Fruit fly (Drosophila melanogaster) whole organism, embryonic: ENCODE measurements around the gene Polr2G.

ENCODE experiments used
- CG10267 ChIP-seq: fragments of 200-800 bp; sonication (Bioruptor generic); optimal IDR thresholded peaks from 2 replicates; lab custom pipeline; 2018; ENCODE audit warnings: missing biosample characterization, mild to moderate bottlenecking, missing genetic modification characterization, moderate library complexity
- CG10462 ChIP-seq: fragments of 200-800 bp; sonication (Bioruptor generic); optimal IDR thresholded peaks from 2 replicates; lab custom pipeline; 2016; ENCODE audit warnings: missing biosample characterization, missing genetic modification characterization
- CG10565 ChIP-seq: fragments of 200-800 bp; sonication (Bioruptor generic); optimal IDR thresholded peaks from 3 replicates; lab custom pipeline; 2016; ENCODE audit warnings: missing biosample characterization, mild to moderate bottlenecking, missing genetic modification characterization
- CG11085 ChIP-seq: fragments of 200-800 bp; sonication (Bioruptor generic); IDR thresholded peaks from 2 replicates; pipeline ENCODE4 v1.3.6; 2022; ENCODE audit warnings: missing biosample characterization, missing genetic modification characterization
- CG11456 ChIP-seq: fragments of 200-800 bp; sonication (Bioruptor generic); IDR thresholded peaks from 3 replicates; pipeline ENCODE4 v1.3.6; 2022; ENCODE audit warnings: missing biosample characterization, missing genetic modification characterization
- CG11695 ChIP-seq: fragments of 200-800 bp; sonication (Bioruptor generic); IDR thresholded peaks from 3 replicates; pipeline ENCODE4 v1.3.6; 2022; ENCODE audit warnings: missing biosample characterization, missing genetic modification characterization
- CG13296 ChIP-seq: fragments of 200-800 bp; sonication (Bioruptor generic); optimal IDR thresholded peaks from 3 replicates; lab custom pipeline; 2018; ENCODE audit warnings: missing biosample characterization, mild to moderate bottlenecking, missing genetic modification characterization
- CG14667 ChIP-seq: fragments of 200-800 bp; sonication (Bioruptor generic); IDR thresholded peaks from 2 replicates; pipeline ENCODE4 v1.3.6; 2022; ENCODE audit warnings: missing biosample characterization, missing genetic modification characterization
- CG17829 ChIP-seq: fragments of 200-800 bp; optimal IDR thresholded peaks from 2 replicates; lab custom pipeline; 2019; ENCODE audit warnings: missing biosample characterization, mild to moderate bottlenecking, missing genetic modification characterization, moderate library complexity
- CG18011 ChIP-seq: fragments of 200-800 bp; sonication (Bioruptor generic); optimal IDR thresholded peaks from 2 replicates; lab custom pipeline; 2017; ENCODE audit warnings: missing biosample characterization, missing genetic modification characterization, mild to moderate bottlenecking, moderate library complexity, missing genotype
- CG30020 ChIP-seq: fragments of 200-800 bp; optimal IDR thresholded peaks from 2 replicates; lab custom pipeline; 2019; ENCODE audit warnings: missing biosample characterization, mild to moderate bottlenecking, missing genetic modification characterization, moderate library complexity
- CG34422 ChIP-seq: fragments of 200-800 bp; sonication (Bioruptor generic); IDR thresholded peaks from 3 replicates; pipeline ENCODE4 v1.3.6; 2022; ENCODE audit warnings: missing biosample characterization, missing genetic modification characterization
- CG3847 ChIP-seq: fragments of 200-800 bp; sonication (Bioruptor generic); IDR thresholded peaks from 2 replicates; pipeline ENCODE4 v1.3.6; 2022; ENCODE audit warnings: missing biosample characterization, missing genetic modification characterization
- CG4424 ChIP-seq: fragments of 200-800 bp; sonication (Bioruptor generic); optimal IDR thresholded peaks from 3 replicates; lab custom pipeline; 2016; ENCODE audit warnings: missing biosample characterization, missing genetic modification characterization
- CG6272 ChIP-seq: fragments of 200-800 bp; sonication (Bioruptor generic); IDR thresholded peaks from 2 replicates; pipeline ENCODE4 v1.3.6; 2022; ENCODE audit warnings: missing biosample characterization, missing genetic modification characterization
- CG6791 ChIP-seq: fragments of 200-800 bp; sonication (Bioruptor generic); IDR thresholded peaks from 3 replicates; pipeline ENCODE4 v1.3.6; 2022; ENCODE audit warnings: missing biosample characterization, missing genetic modification characterization; ENCODE audit not compliant: partially characterized antibody
- CG6854 ChIP-seq: fragments of 200-800 bp; sonication (Bioruptor generic); optimal IDR thresholded peaks from 3 replicates; lab custom pipeline; 2017; ENCODE audit warnings: missing biosample characterization, mild to moderate bottlenecking, missing genetic modification characterization
- CG7357 ChIP-seq: fragments of 200-800 bp; sonication (Bioruptor generic); IDR thresholded peaks from 3 replicates; pipeline ENCODE4 v1.3.6; 2022; ENCODE audit warnings: missing biosample characterization, missing genetic modification characterization
- CG7556 ChIP-seq: fragments of 200-800 bp; sonication (Bioruptor generic); optimal IDR thresholded peaks from 2 replicates; lab custom pipeline; 2017; ENCODE audit warnings: missing biosample characterization, mild to moderate bottlenecking, missing genetic modification characterization
- CG8388 ChIP-seq: fragments of 200-800 bp; sonication (Bioruptor generic); optimal IDR thresholded peaks from 2 replicates; lab custom pipeline; 2019; ENCODE audit warnings: missing biosample characterization, mild to moderate bottlenecking, missing genetic modification characterization, moderate library complexity
- CG8478 ChIP-seq: fragments of >200 bp; optimal IDR thresholded peaks from 2 replicates; lab custom pipeline; 2018
- CG9437 ChIP-seq: fragments of 200-800 bp; sonication (Bioruptor generic); optimal IDR thresholded peaks from 2 replicates; lab custom pipeline; 2018; ENCODE audit warnings: missing biosample characterization, mild to moderate bottlenecking, missing genetic modification characterization
- D ChIP-seq, 2 experiments: fragments of 200-800 bp in 1 of 2; fragments of >200 bp in 1 of 2; sonication (Bioruptor generic) in 1 of 2; optimal IDR thresholded peaks; 2 replicates in 1 of 2; 3 replicates in 1 of 2; lab custom pipeline; 2017; ENCODE audit warnings: mild to moderate bottlenecking in 1 of 2, missing biosample characterization in 1 of 2, missing genetic modification characterization in 1 of 2, missing genetic modification reagents in 1 of 2
- E2f2 ChIP-seq: fragments of 200-800 bp; sonication (Bioruptor generic); IDR thresholded peaks from 2 replicates; pipeline ENCODE4 v1.3.6; 2022; ENCODE audit warnings: missing biosample characterization, missing genetic modification characterization
- H2.0 ChIP-seq: fragments of 200-800 bp; sonication (Bioruptor generic); IDR thresholded peaks from 2 replicates; pipeline ENCODE4 v1.3.6; 2022; ENCODE audit warnings: missing biosample characterization, missing genetic modification characterization
- HLHmδ ChIP-seq: fragments of 200-800 bp; sonication (Bioruptor generic); optimal IDR thresholded peaks from 2 replicates; lab custom pipeline; 2018; ENCODE audit warnings: missing biosample characterization, mild to moderate bottlenecking, missing genetic modification characterization, moderate library complexity
- HmgZ ChIP-seq: fragments of 200-800 bp; sonication (Bioruptor generic); optimal IDR thresholded peaks from 2 replicates; lab custom pipeline; 2018; ENCODE audit warnings: missing biosample characterization, mild to moderate bottlenecking, missing genetic modification characterization
- NFAT ChIP-seq: fragments of 200-800 bp; sonication (Bioruptor generic); IDR thresholded peaks from 2 replicates; pipeline ENCODE4 v1.3.6; 2022; ENCODE audit warnings: missing biosample characterization, missing genetic modification characterization
- Oaz ChIP-seq: fragments of 200-800 bp; sonication (Bioruptor generic); IDR thresholded peaks from 2 replicates; pipeline ENCODE4 v1.3.6; 2022; ENCODE audit warnings: missing biosample characterization, missing genetic modification characterization
- Sox100B ChIP-seq: fragments of 200-800 bp; sonication (Bioruptor generic); optimal IDR thresholded peaks from 3 replicates; lab custom pipeline; 2018; ENCODE audit warnings: missing biosample characterization, mild to moderate bottlenecking, missing genetic modification characterization
- Ssrp ChIP-seq: fragments of 200-800 bp; sonication (Bioruptor generic); optimal IDR thresholded peaks from 2 replicates; lab custom pipeline; 2018; ENCODE audit warnings: missing biosample characterization, mild to moderate bottlenecking, missing genetic modification characterization, moderate library complexity
- bcd ChIP-seq: fragments of 200-800 bp; sonication (Bioruptor generic); optimal IDR thresholded peaks from 2 replicates; lab custom pipeline; 2017; ENCODE audit warnings: missing biosample characterization, mild to moderate bottlenecking, missing genetic modification characterization
- br ChIP-seq: fragments of >200 bp; optimal IDR thresholded peaks from 2 replicates; lab custom pipeline; 2017
- cwo ChIP-seq: fragments of 200-800 bp; sonication (Bioruptor generic); optimal IDR thresholded peaks from 3 replicates; lab custom pipeline; 2017; ENCODE audit warnings: missing biosample characterization, missing genetic modification characterization, mild to moderate bottlenecking, moderate library complexity, missing genetic modification reagents
- dati ChIP-seq: fragments of 200-800 bp; sonication (Bioruptor generic); IDR thresholded peaks from 2 replicates; pipeline ENCODE4 v1.3.6; 2022; ENCODE audit warnings: missing biosample characterization, missing genetic modification characterization
- dysf ChIP-seq: fragments of 200-800 bp; sonication (Bioruptor generic); IDR thresholded peaks from 3 replicates; pipeline ENCODE4 v1.3.6; 2022; ENCODE audit warnings: missing biosample characterization, missing genetic modification characterization
- exex ChIP-seq: fragments of 200-800 bp; sonication (Bioruptor generic); optimal IDR thresholded peaks from 4 replicates; lab custom pipeline; 2018; ENCODE audit warnings: missing biosample characterization, mild to moderate bottlenecking, missing genetic modification characterization, moderate library complexity
- grau ChIP-seq: fragments of 200-800 bp; optimal IDR thresholded peaks from 3 replicates; lab custom pipeline; 2019; ENCODE audit warnings: missing biosample characterization, mild to moderate bottlenecking, missing genetic modification characterization, moderate library complexity
- hkb ChIP-seq, 2 experiments: fragments of 200-800 bp in 1 of 2; fragments of >200 bp in 1 of 2; sonication (Bioruptor generic) in 1 of 2; IDR thresholded peaks in 1 of 2; optimal IDR thresholded peaks in 1 of 2; 2 replicates each; pipeline versions ENCODE4 v1.3.6 to Lab custom; 2017 to 2022; ENCODE audit warnings: missing biosample characterization in 1 of 2, missing genetic modification characterization in 1 of 2
- lab ChIP-seq: fragments of 200-800 bp; sonication (Bioruptor generic); optimal IDR thresholded peaks from 3 replicates; lab custom pipeline; 2017; ENCODE audit warnings: missing biosample characterization, missing genetic modification characterization, mild to moderate bottlenecking, moderate library complexity, missing genetic modification reagents
- lmd ChIP-seq: fragments of 200-800 bp; sonication (Bioruptor generic); IDR thresholded peaks from 2 replicates; pipeline ENCODE4 v1.3.6; 2022; ENCODE audit warnings: missing biosample characterization, missing genetic modification characterization
- pan ChIP-seq, 4 experiments: fragments of >200 bp in 3 of 4; fragments of 200-800 bp in 1 of 4; sonication (Bioruptor generic) in 1 of 4; optimal IDR thresholded peaks in 3 of 4; IDR thresholded peaks in 1 of 4; 2 replicates each; pipeline versions ENCODE4 v1.3.6 to Lab custom; 2017 to 2022; ENCODE audit warnings: missing biosample characterization in 2 of 4, missing genetic modification characterization in 2 of 4, mixed read lengths in 1 of 4
- pho ChIP-seq: fragments of 200-800 bp; sonication (Bioruptor generic); optimal IDR thresholded peaks from 2 replicates; lab custom pipeline; 2016; ENCODE audit warnings: missing biosample characterization, missing genetic modification characterization
- ranshi ChIP-seq: fragments of 200-800 bp; sonication (Bioruptor generic); IDR thresholded peaks from 2 replicates; pipeline ENCODE4 v1.3.6; 2022; ENCODE audit warnings: missing biosample characterization, missing genetic modification characterization
- sc ChIP-seq, 3 experiments: fragments of >200 bp in 2 of 3; fragments of 200-800 bp in 1 of 3; sonication (Bioruptor generic) in 1 of 3; optimal IDR thresholded peaks; 2 replicates in 2 of 3; 3 replicates in 1 of 3; lab custom pipeline; 2017; ENCODE audit warnings: mild to moderate bottlenecking in 1 of 3, missing biosample characterization in 1 of 3, missing genetic modification characterization in 1 of 3, missing genetic modification reagents in 1 of 3
- schlank ChIP-seq: fragments of 200-800 bp; sonication (Bioruptor generic); optimal IDR thresholded peaks from 2 replicates; lab custom pipeline; 2018; ENCODE audit warnings: missing biosample characterization, mild to moderate bottlenecking, missing genetic modification characterization
- vnd ChIP-seq: fragments of 200-800 bp; sonication (Bioruptor generic); IDR thresholded peaks from 3 replicates; pipeline ENCODE4 v1.3.6; 2022; ENCODE audit warnings: missing biosample characterization, missing genetic modification characterization; ENCODE audit not compliant: partially characterized antibody
- zfh1 ChIP-seq: fragments of 200-800 bp; sonication (Bioruptor generic); IDR thresholded peaks from 3 replicates; pipeline ENCODE4 v1.3.6; 2022; ENCODE audit warnings: missing biosample characterization, missing genetic modification characterization

The Polr2G gene

DNA sequence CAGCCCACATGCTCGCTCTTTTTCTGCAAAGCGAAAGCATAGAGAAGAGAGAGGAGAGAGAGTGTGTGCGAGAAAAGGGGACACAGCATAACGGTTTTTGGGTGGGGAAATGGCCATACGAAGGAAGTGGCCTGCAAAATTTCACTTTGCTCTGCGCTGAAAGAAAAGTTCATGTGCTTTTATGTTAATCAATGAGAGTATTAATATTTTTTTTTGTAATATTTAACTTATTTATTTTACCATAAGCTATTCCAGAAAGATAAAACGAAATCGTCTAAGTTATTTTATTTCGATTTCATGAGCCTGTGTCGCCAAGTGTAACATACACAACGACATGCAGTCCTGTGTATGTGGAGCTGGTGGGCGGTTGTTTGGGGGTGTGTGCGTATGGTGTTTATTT, 27.5 kb upstream of the Polr2G start (continued):
- no peak for TF ChIP-seq br (lab: Kevin White, UChicago)
- TF ChIP-seq CG7556 (GFP tag; lab: Kevin White, UChicago): peak; percentile 87
- peak; percentile 75 for TF ChIP-seq grau (tag; lab: Kevin White, UChicago)
- TF ChIP-seq CG8478 (lab: Kevin White, UChicago): no peak
- TF ChIP-seq E2f2 (GFP tag; lab: Robert Waterston, UW): peak; percentile 51
- peak; percentile 39 for TF ChIP-seq CG10267 (tag; lab: Kevin White, UChicago)
- peak; percentile 5 for TF ChIP-seq Ssrp
- 0 out of 2 replicates have a peak, but pooled peaks have one; percentile 21 for TF ChIP-seq Oaz (GFP tag; lab: Robert Waterston, UW)
- no peak for TF ChIP-seq sc (optimal IDR thresholded peaks at IDR 0.05; lab: Kevin White, UChicago)
- no peak for TF ChIP-seq sc (GFP tag; optimal IDR thresholded peaks at IDR 0.05; lab: Kevin White, UChicago)
- peak; percentile 46 for TF ChIP-seq pho (GFP tag; lab: Kevin White, UChicago)
- peak; percentile 67 for TF ChIP-seq HmgZ
- TF ChIP-seq cwo: peak; percentile 72
- no peak for TF ChIP-seq Sox100B (GFP tag; lab: Kevin White, UChicago)
- TF ChIP-seq CG8388 (GFP tag; lab: Kevin White, UChicago): peak; percentile 54
- TF ChIP-seq D (optimal IDR thresholded peaks at IDR 0.05; lab: Kevin White, UChicago): no peak
- peak; percentile 35 for TF ChIP-seq D (GFP tag; optimal IDR thresholded peaks at IDR 0.05; lab: Kevin White, UChicago)
- TF ChIP-seq CG18011: peak; percentile 10
- TF ChIP-seq CG6272 (GFP tag; lab: Robert Waterston, UW): peak; percentile 53
- TF ChIP-seq HLHmδ (GFP tag; lab: Kevin White, UChicago): no peak
- peak; percentile 59 for TF ChIP-seq CG6854 (GFP tag; lab: Kevin White, UChicago)
- TF ChIP-seq schlank: peak; percentile 56
- TF ChIP-seq bcd (GFP tag; lab: Kevin White, UChicago): peak; percentile 65
- peak; percentile 51 for TF ChIP-seq CG3847
- TF ChIP-seq vnd (GFP tag; lab: Robert Waterston, UW): no peak
- 0 out of 2 replicates have a peak, but pooled peaks have one; percentile 20 for TF ChIP-seq CG14667 (GFP tag; lab: Robert Waterston, UW)
- TF ChIP-seq CG9437: peak; percentile 41
- no peak for TF ChIP-seq CG10565 (GFP tag; lab: Kevin White, UChicago)
- peak; percentile 51; the same call in 1 of the 2 replicates for TF ChIP-seq NFAT (GFP tag; lab: Robert Waterston, UW)
- TF ChIP-seq CG11695: peak; percentile 74
- TF ChIP-seq exex (tag; lab: Kevin White, UChicago): no peak
- peak; percentile 92 for TF ChIP-seq lab (GFP tag; lab: Kevin White, UChicago)
- peak; percentile 65 for TF ChIP-seq lmd (GFP tag; lab: Robert Waterston, UW)
- no peak for TF ChIP-seq CG6791 (GFP tag; lab: Robert Waterston, UW)
- TF ChIP-seq CG11085: 0 out of 2 replicates have a peak, but pooled peaks have one; percentile 24
- TF ChIP-seq CG10462 (GFP tag; lab: Kevin White, UChicago): no peak
- peak; percentile 82 for TF ChIP-seq dysf (GFP tag; lab: Robert Waterston, UW)
- TF ChIP-seq CG13296 (GFP tag; lab: Kevin White, UChicago): no peak
- peak; percentile 72; the same call in 2 of the 3 replicates for TF ChIP-seq CG34422
- TF ChIP-seq ranshi (GFP tag; lab: Robert Waterston, UW): peak; percentile 72
- no peak for TF ChIP-seq pan (optimal IDR thresholded peaks at IDR 0.05; lab: Kevin White, UChicago)
- TF ChIP-seq pan (GFP tag; optimal IDR thresholded peaks at IDR 0.05 in 1 of 2, IDR thresholded peaks at IDR 0.05 in 1 of 2): peak in 1 of 2 experiments; percentile 75
- peak; percentile 68; the same call in 1 of the 3 replicates for TF ChIP-seq CG11456
- TF ChIP-seq hkb (optimal IDR thresholded peaks at IDR 0.05; lab: Kevin White, UChicago): no peak
- peak; percentile 85 for TF ChIP-seq hkb (GFP tag; IDR thresholded peaks at IDR 0.05; lab: Robert Waterston, UW)
- TF ChIP-seq CG7357: peak; percentile 48; the same call in 1 of the 3 replicates
- peak; percentile 24 for TF ChIP-seq CG4424 (GFP tag; lab: Kevin White, UChicago)
- no peak for TF ChIP-seq CG30020 (tag; lab: Kevin White, UChicago)
- TF ChIP-seq CG17829 (tag; lab: Kevin White, UChicago): peak; percentile 52
- TF ChIP-seq H2.0: peak; percentile 58
- TF ChIP-seq dati (GFP tag; lab: Robert Waterston, UW): peak; percentile 49; the same call in 1 of the 2 replicates
- 0 out of 3 replicates have a peak, but pooled peaks have one; percentile 45 for TF ChIP-seq zfh1 (GFP tag; lab: Robert Waterston, UW)
